Fruit fly (Drosophila melanogaster): ENCODE measurements around the gene PVRAP.

Gene PVRAP

DNA sequence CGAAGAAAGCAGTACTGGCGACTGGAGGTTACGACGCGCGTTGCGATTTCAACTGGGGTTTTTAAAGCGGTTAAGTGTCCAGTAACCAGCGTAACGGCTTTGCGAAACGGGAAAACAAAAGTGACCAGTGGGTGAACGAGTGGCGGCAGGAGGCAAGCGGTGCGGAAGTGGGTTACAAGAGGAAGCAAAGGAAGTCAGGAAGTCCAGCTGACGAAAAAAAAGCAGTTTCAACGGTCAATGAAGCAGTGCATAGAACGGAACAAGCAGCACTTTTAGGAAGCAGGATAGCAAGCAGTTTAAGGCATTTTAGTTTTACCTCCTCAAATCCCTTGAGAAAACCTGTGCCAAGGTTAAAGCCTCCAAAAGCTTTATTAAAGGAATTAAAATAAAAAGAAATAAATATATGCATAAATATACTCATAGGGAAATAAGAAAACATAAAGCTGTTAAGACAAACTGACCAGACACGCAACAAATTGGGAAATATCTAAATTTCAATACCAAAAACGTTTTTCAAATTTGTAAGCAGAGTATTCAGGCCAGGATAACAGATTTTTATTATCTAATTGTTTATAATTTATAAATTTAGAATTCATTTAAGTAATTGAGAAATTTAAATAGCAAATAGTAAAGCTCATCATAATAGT, 62.2 kb downstream of the PVRAP start, which contains the start of gene CG6592 (continued):
- TF ChIP-seq Sry-δ (GFP tag; optimal IDR thresholded peaks at IDR 0.05) (no peak), salm (tag; optimal IDR thresholded peaks at IDR 0.05) (no peak), esg (GFP tag; conservative IDR thresholded peaks at IDR 0.05) (no peak), Optix (GFP tag; IDR thresholded peaks at IDR 0.05) (0 out of 3 replicates have a peak, but pooled peaks have one; percentile 28), Nf-YC (tag; optimal IDR thresholded peaks at IDR 0.05) (no peak), Ada2b (GFP tag; IDR thresholded peaks at IDR 0.05) (no peak), CG4730 (GFP tag; IDR thresholded peaks at IDR 0.05) (no peak), CG34224 (GFP tag; IDR thresholded peaks at IDR 0.05; ENCODE audit: partially characterized antibody) (no peak), Taf1 (GFP tag; IDR thresholded peaks at IDR 0.05) (no peak), Dip2 (GFP tag; IDR thresholded peaks at IDR 0.05) (no peak), CG8478 (optimal IDR thresholded peaks at IDR 0.05) (peak; percentile 82), abd-A (tag; optimal IDR thresholded peaks at IDR 0.05) (no peak), CG13775 (GFP tag; optimal IDR thresholded peaks at IDR 0.05) (peak; percentile 68), Asciz (GFP tag; optimal IDR thresholded peaks at IDR 0.05) (no peak), vnd (GFP tag; IDR thresholded peaks at IDR 0.05; ENCODE audit: partially characterized antibody) (no peak), dysf (GFP tag; IDR thresholded peaks at IDR 0.05) (no peak), Nf-YB (GFP tag; optimal IDR thresholded peaks at IDR 0.05) (no peak), insv (GFP tag; optimal IDR thresholded peaks at IDR 0.05) (peak in 1 of 2 experiments; percentile 22), kay (GFP tag; optimal IDR thresholded peaks at IDR 0.05) (no peak), CrebB (tag; optimal IDR thresholded peaks at IDR 0.05) (no peak), CG12769 (tag; optimal IDR thresholded peaks at IDR 0.05) (no peak), twi (tag; optimal IDR thresholded peaks at IDR 0.05) (no peak), dmrt11E (tag; optimal IDR thresholded peaks at IDR 0.05) (peak; percentile 78), NC2β (GFP tag; optimal IDR thresholded peaks at IDR 0.05) (peak; percentile 69), tin (GFP tag; optimal IDR thresholded peaks at IDR 0.05) (no peak), CG9876 (GFP tag; optimal IDR thresholded peaks at IDR 0.05) (peak; percentile 77), CG31365 (tag; optimal IDR thresholded peaks at IDR 0.05) (peak; percentile 97), disco-r (GFP tag; optimal IDR thresholded peaks at IDR 0.05) (peak; percentile 4), tll (GFP tag; optimal IDR thresholded peaks at IDR 0.05) (peak in 1 of 2 experiments; percentile 67), CG1832 (GFP tag; optimal IDR thresholded peaks at IDR 0.05) (no peak), Ets97D (GFP tag; optimal IDR thresholded peaks at IDR 0.05) (peak; percentile 98), CG10959 (GFP tag; IDR thresholded peaks at IDR 0.05) (peak; percentile 49; the same call in 1 of the 2 replicates), jigr1 (GFP tag; IDR thresholded peaks at IDR 0.05) (no peak), fd3F (GFP tag; optimal IDR thresholded peaks at IDR 0.05) (no peak), CG17802 (tag; optimal IDR thresholded peaks at IDR 0.05) (peak; percentile 23), CoRest (tag; optimal IDR thresholded peaks at IDR 0.05) (peak; percentile 58), CG2199 (GFP tag; IDR thresholded peaks at IDR 0.05) (no peak), exex (tag; optimal IDR thresholded peaks at IDR 0.05) (no peak), CG2889 (GFP tag; IDR thresholded peaks at IDR 0.05) (no peak), GATAe (GFP tag; conservative IDR thresholded peaks at IDR 0.05) (no peak), Xbp1 (GFP tag; optimal IDR thresholded peaks at IDR 0.05) (peak; percentile 29), sens-2 (GFP tag; IDR thresholded peaks at IDR 0.05) (no peak), CG4404 (GFP tag; IDR thresholded peaks at IDR 0.05) (peak; percentile 49), ems (GFP tag; optimal IDR thresholded peaks at IDR 0.05) (no peak), cas (GFP tag; IDR thresholded peaks at IDR 0.05) (no peak), CG11085 (GFP tag; IDR thresholded peaks at IDR 0.05) (0 out of 2 replicates have a peak, but pooled peaks have one; percentile 25), stc (GFP tag; IDR thresholded peaks at IDR 0.05) (no peak), kah (GFP tag; optimal IDR thresholded peaks at IDR 0.05) (no peak), sd (tag; optimal IDR thresholded peaks at IDR 0.05) (no peak), wek (GFP tag; optimal IDR thresholded peaks at IDR 0.05) (peak; percentile 20), pros (GFP tag; optimal IDR thresholded peaks at IDR 0.05) (no peak)

Measured in whole organism, embryonic.